Fruit fly (Drosophila melanogaster) whole organism, embryonic: ENCODE data around the gene Moe.

ENCODE experiments used
- Ada2b ChIP-seq: fragments of 200-800 bp; sonication (Bioruptor generic); IDR thresholded peaks from 2 replicates; pipeline ENCODE4 v1.3.6; 2022; ENCODE audit warnings: missing biosample characterization, missing genetic modification characterization
- Atf3 ChIP-seq: fragments of 200-800 bp; sonication (Bioruptor generic); optimal IDR thresholded peaks from 3 replicates; lab custom pipeline; 2016; ENCODE audit warnings: missing biosample characterization, missing genetic modification characterization
- Blimp-1 ChIP-seq: fragments of 200-800 bp; sonication (Bioruptor generic); optimal IDR thresholded peaks from 3 replicates; lab custom pipeline; 2018; ENCODE audit warnings: missing biosample characterization, missing genetic modification characterization, mild to moderate bottlenecking, moderate library complexity, missing genetic modification reagents
- CG11085 ChIP-seq: fragments of 200-800 bp; sonication (Bioruptor generic); IDR thresholded peaks from 2 replicates; pipeline ENCODE4 v1.3.6; 2022; ENCODE audit warnings: missing biosample characterization, missing genetic modification characterization
- CG11723 ChIP-seq: fragments of 200-800 bp; sonication (Bioruptor generic); optimal IDR thresholded peaks from 2 replicates; lab custom pipeline; 2017; ENCODE audit warnings: missing biosample characterization, mild to moderate bottlenecking, missing genetic modification characterization
- CG12744 ChIP-seq: fragments of 200-800 bp; sonication (Bioruptor generic); optimal IDR thresholded peaks from 2 replicates; lab custom pipeline; 2016; ENCODE audit warnings: missing biosample characterization, missing genetic modification characterization
- CG13287 ChIP-seq: fragments of 200-800 bp; sonication (Bioruptor generic); IDR thresholded peaks from 2 replicates; pipeline ENCODE4 v1.3.6; 2022; ENCODE audit warnings: missing biosample characterization, missing genetic modification characterization; ENCODE audit not compliant: partially characterized antibody
- CG13894 ChIP-seq: fragments of 200-800 bp; sonication (Bioruptor generic); optimal IDR thresholded peaks from 3 replicates; lab custom pipeline; 2018; ENCODE audit warnings: missing biosample characterization, mild to moderate bottlenecking, missing genetic modification characterization, moderate library complexity
- CG15269 ChIP-seq: fragments of 200-800 bp; sonication (Bioruptor generic); optimal IDR thresholded peaks from 2 replicates; lab custom pipeline; 2018; ENCODE audit warnings: missing biosample characterization, mild to moderate bottlenecking, missing genetic modification characterization, moderate library complexity
- CG1603 ChIP-seq: fragments of 200-800 bp; sonication (Bioruptor generic); optimal IDR thresholded peaks from 2 replicates; lab custom pipeline; 2019; ENCODE audit warnings: missing biosample characterization, mild to moderate bottlenecking, missing genetic modification characterization, moderate library complexity
- CG17186 ChIP-seq: fragments of 200-800 bp; sonication (Bioruptor generic); optimal IDR thresholded peaks from 3 replicates; lab custom pipeline; 2017; ENCODE audit warnings: missing biosample characterization, missing genetic modification reagents, missing genetic modification characterization
- CG17612 ChIP-seq: fragments of 200-800 bp; sonication (Bioruptor generic); IDR thresholded peaks from 2 replicates; pipeline ENCODE4 v1.3.6; 2022; ENCODE audit warnings: missing biosample characterization, missing genetic modification characterization
- CG17912 ChIP-seq: fragments of 200-800 bp; sonication (Bioruptor generic); optimal IDR thresholded peaks from 2 replicates; lab custom pipeline; 2018; ENCODE audit warnings: missing biosample characterization, mild to moderate bottlenecking, missing genetic modification characterization
- CG2120 ChIP-seq: fragments of 200-800 bp; sonication (Bioruptor generic); optimal IDR thresholded peaks from 3 replicates; lab custom pipeline; 2016; ENCODE audit warnings: missing biosample characterization, missing genetic modification characterization
- CG2712 ChIP-seq: fragments of 200-800 bp; optimal IDR thresholded peaks from 3 replicates; lab custom pipeline; 2019; ENCODE audit warnings: missing biosample characterization, mild to moderate bottlenecking, missing genetic modification characterization, moderate library complexity
- CG31441 ChIP-seq: fragments of 200-800 bp; sonication (Bioruptor generic); IDR thresholded peaks from 2 replicates; pipeline ENCODE4 v1.3.6; 2022; ENCODE audit warnings: missing biosample characterization, missing genetic modification characterization
- CG33213 ChIP-seq: fragments of 200-800 bp; sonication (Bioruptor generic); optimal IDR thresholded peaks from 3 replicates; lab custom pipeline; 2016; ENCODE audit warnings: missing biosample characterization, missing genetic modification characterization
- CG6689 ChIP-seq: fragments of 200-800 bp; sonication (Bioruptor generic); IDR thresholded peaks from 2 replicates; pipeline ENCODE4 v1.3.6; 2022; ENCODE audit warnings: missing biosample characterization, missing genetic modification characterization
- CG9215 ChIP-seq: fragments of 200-800 bp; sonication (Bioruptor generic); IDR thresholded peaks from 2 replicates; pipeline ENCODE4 v1.3.6; 2022; ENCODE audit warnings: missing biosample characterization, missing genetic modification characterization
- CG9437 ChIP-seq: fragments of 200-800 bp; sonication (Bioruptor generic); optimal IDR thresholded peaks from 2 replicates; lab custom pipeline; 2018; ENCODE audit warnings: missing biosample characterization, mild to moderate bottlenecking, missing genetic modification characterization
- CG9727 ChIP-seq: fragments of 200-800 bp; sonication (Bioruptor generic); optimal IDR thresholded peaks from 3 replicates; lab custom pipeline; 2017; ENCODE audit warnings: missing biosample characterization, mild to moderate bottlenecking, missing genetic modification characterization
- D ChIP-seq, 2 experiments: fragments of 200-800 bp in 1 of 2; fragments of >200 bp in 1 of 2; sonication (Bioruptor generic) in 1 of 2; optimal IDR thresholded peaks; 2 replicates in 1 of 2; 3 replicates in 1 of 2; lab custom pipeline; 2017; ENCODE audit warnings: mild to moderate bottlenecking in 1 of 2, missing biosample characterization in 1 of 2, missing genetic modification characterization in 1 of 2, missing genetic modification reagents in 1 of 2
- D19A ChIP-seq: fragments of 200-800 bp; optimal IDR thresholded peaks from 3 replicates; lab custom pipeline; 2019; ENCODE audit warnings: missing biosample characterization, mild to moderate bottlenecking, missing genetic modification characterization, moderate library complexity
- Drgx ChIP-seq: fragments of 200-800 bp; sonication (Bioruptor generic); IDR thresholded peaks from 2 replicates; pipeline ENCODE4 v1.3.6; 2022; ENCODE audit warnings: missing biosample characterization, missing genetic modification characterization
- Elba2 ChIP-seq: fragments of 200-800 bp; sonication (Bioruptor generic); optimal IDR thresholded peaks from 3 replicates; lab custom pipeline; 2016; ENCODE audit warnings: missing biosample characterization, missing genetic modification characterization
- Ets97D ChIP-seq: fragments of 200-800 bp; sonication (Bioruptor generic); optimal IDR thresholded peaks from 3 replicates; lab custom pipeline; 2016; ENCODE audit warnings: missing biosample characterization, missing genetic modification characterization
- H15 ChIP-seq: fragments of 200-800 bp; sonication (Bioruptor generic); IDR thresholded peaks from 3 replicates; pipeline ENCODE4 v1.3.6; 2022; ENCODE audit warnings: missing biosample characterization, missing genetic modification characterization
- Hand ChIP-seq: fragments of 200-800 bp; sonication (Bioruptor generic); optimal IDR thresholded peaks from 2 replicates; lab custom pipeline; 2017; ENCODE audit warnings: mild to moderate bottlenecking, missing biosample characterization, missing genetic modification reagents, missing genetic modification characterization
- Hr78 ChIP-seq, 2 experiments: fragments of 200-800 bp in 1 of 2; fragments of >200 bp in 1 of 2; sonication (Bioruptor generic) in 1 of 2; optimal IDR thresholded peaks; 2 replicates each; lab custom pipeline; 2017 to 2019; ENCODE audit warnings: missing biosample characterization in 2 of 2, missing genetic modification characterization in 2 of 2, mild to moderate bottlenecking in 1 of 2, moderate library complexity in 1 of 2
- Mad ChIP-seq: fragments of 200-800 bp; sonication (Bioruptor generic); optimal IDR thresholded peaks from 2 replicates; lab custom pipeline; 2016; ENCODE audit warnings: missing biosample characterization, missing genetic modification characterization
- Optix ChIP-seq: fragments of 200-800 bp; sonication (Bioruptor generic); IDR thresholded peaks from 3 replicates; pipeline ENCODE4 v1.3.6; 2022; ENCODE audit warnings: missing biosample characterization, missing genetic modification characterization
- Poxn ChIP-seq: fragments of 200-800 bp; sonication (Bioruptor generic); IDR thresholded peaks from 2 replicates; pipeline ENCODE4 v1.3.6; 2022; ENCODE audit warnings: missing biosample characterization, missing genetic modification characterization
- Scr ChIP-seq: fragments of 200-800 bp; sonication (Bioruptor generic); IDR thresholded peaks from 2 replicates; pipeline ENCODE4 v1.3.6; 2022; ENCODE audit warnings: missing biosample characterization, missing genetic modification characterization; ENCODE audit not compliant: partially characterized antibody
- Taf1 ChIP-seq: fragments of 200-800 bp; sonication (Bioruptor generic); IDR thresholded peaks from 2 replicates; pipeline ENCODE4 v1.3.6; 2022; ENCODE audit warnings: missing biosample characterization, missing genetic modification characterization
- abd-A ChIP-seq: fragments of 200-800 bp; sonication (Bioruptor generic); optimal IDR thresholded peaks from 3 replicates; lab custom pipeline; 2019; ENCODE audit warnings: missing biosample characterization, mild to moderate bottlenecking, missing genetic modification characterization, moderate library complexity
- al ChIP-seq: fragments of 200-800 bp; sonication (Bioruptor generic); IDR thresholded peaks from 2 replicates; pipeline ENCODE4 v1.3.6; 2022; ENCODE audit warnings: missing biosample characterization, missing genetic modification characterization
- cg ChIP-seq: fragments of 200-800 bp; sonication (Bioruptor generic); optimal IDR thresholded peaks from 3 replicates; lab custom pipeline; 2019; ENCODE audit warnings: missing biosample characterization, mild to moderate bottlenecking, missing genetic modification characterization, moderate library complexity
- dpn ChIP-seq, 2 experiments: fragments of 200-800 bp; sonication (Bioruptor generic); optimal IDR thresholded peaks; 3 replicates each; lab custom pipeline; 2016; ENCODE audit warnings: missing biosample characterization in 2 of 2, missing genetic modification characterization in 2 of 2
- dysf ChIP-seq: fragments of 200-800 bp; sonication (Bioruptor generic); IDR thresholded peaks from 3 replicates; pipeline ENCODE4 v1.3.6; 2022; ENCODE audit warnings: missing biosample characterization, missing genetic modification characterization
- fru ChIP-seq: fragments of >200 bp; optimal IDR thresholded peaks from 2 replicates; lab custom pipeline; 2017
- klu ChIP-seq: fragments of 200-800 bp; sonication (Bioruptor generic); IDR thresholded peaks from 2 replicates; pipeline ENCODE4 v1.3.6; 2022; ENCODE audit warnings: missing biosample characterization, missing genetic modification characterization
- lab ChIP-seq: fragments of 200-800 bp; sonication (Bioruptor generic); optimal IDR thresholded peaks from 3 replicates; lab custom pipeline; 2017; ENCODE audit warnings: missing biosample characterization, missing genetic modification characterization, mild to moderate bottlenecking, moderate library complexity, missing genetic modification reagents
- lmd ChIP-seq: fragments of 200-800 bp; sonication (Bioruptor generic); IDR thresholded peaks from 2 replicates; pipeline ENCODE4 v1.3.6; 2022; ENCODE audit warnings: missing biosample characterization, missing genetic modification characterization
- nmo ChIP-seq: fragments of 200-800 bp; sonication (Bioruptor generic); optimal IDR thresholded peaks from 2 replicates; lab custom pipeline; 2018; ENCODE audit warnings: missing biosample characterization, mild to moderate bottlenecking, missing genetic modification characterization, moderate library complexity
- pho ChIP-seq: fragments of 200-800 bp; sonication (Bioruptor generic); optimal IDR thresholded peaks from 2 replicates; lab custom pipeline; 2016; ENCODE audit warnings: missing biosample characterization, missing genetic modification characterization
- sd ChIP-seq: fragments of 200-800 bp; sonication (Bioruptor generic); optimal IDR thresholded peaks from 3 replicates; lab custom pipeline; 2018; ENCODE audit warnings: missing biosample characterization, mild to moderate bottlenecking, missing genetic modification characterization, moderate library complexity
- tin ChIP-seq: fragments of 200-800 bp; sonication (Bioruptor generic); optimal IDR thresholded peaks from 3 replicates; lab custom pipeline; 2016; ENCODE audit warnings: missing biosample characterization, missing genetic modification characterization
- twi ChIP-seq: fragments of 200-800 bp; optimal IDR thresholded peaks from 2 replicates; lab custom pipeline; 2019; ENCODE audit warnings: missing biosample characterization, mild to moderate bottlenecking, missing genetic modification characterization, moderate library complexity
- zfh2 ChIP-seq: fragments of 200-800 bp; sonication (Bioruptor generic); optimal IDR thresholded peaks from 2 replicates; lab custom pipeline; 2016; ENCODE audit warnings: missing biosample characterization, missing genetic modification characterization

Gene Moe

dm6 chrX:8906805-8907546, 8.8 kb upstream of the Moe start, which contains the start of gene rdgA (continued):
- TF ChIP-seq Scr (GFP tag; lab: Robert Waterston, UW) (peak; percentile 51), CG17186 (GFP tag; lab: Kevin White, UChicago) (no peak), tin (peak; percentile 8), Taf1 (GFP tag; lab: Robert Waterston, UW) (0 out of 2 replicates have a peak, but pooled peaks have one; percentile 12), D (optimal IDR thresholded peaks at IDR 0.05; lab: Kevin White, UChicago) (no peak), D (GFP tag; optimal IDR thresholded peaks at IDR 0.05; lab: Kevin White, UChicago) (no peak), CG11723 (GFP tag; lab: Kevin White, UChicago) (no peak), CG33213 (GFP tag; lab: Kevin White, UChicago) (no peak), CG1603 (peak; percentile 52), abd-A (tag; lab: Kevin White, UChicago) (no peak), Poxn (GFP tag; lab: Robert Waterston, UW) (no peak), Mad (GFP tag; lab: Kevin White, UChicago) (no peak), CG11085 (peak; percentile 50; the same call in 1 of the 2 replicates), CG17912 (GFP tag; lab: Kevin White, UChicago) (no peak), Ets97D (peak; percentile 17), CG17612 (GFP tag; lab: Robert Waterston, UW) (no peak), sd (tag; lab: Kevin White, UChicago) (no peak), CG9437 (GFP tag; lab: Kevin White, UChicago) (no peak), al (GFP tag; lab: Robert Waterston, UW) (peak; percentile 35), Drgx (GFP tag; lab: Robert Waterston, UW) (peak; percentile 16; the same call in 1 of the 2 replicates), twi (tag; lab: Kevin White, UChicago) (no peak), Hr78 (GFP tag; optimal IDR thresholded peaks at IDR 0.05; lab: Kevin White, UChicago) (no peak), dysf (GFP tag; lab: Robert Waterston, UW) (no peak), klu (peak; percentile 47; the same call in 1 of the 2 replicates), CG31441 (GFP tag; lab: Robert Waterston, UW) (no peak), CG12744 (GFP tag; lab: Kevin White, UChicago) (no peak), Blimp-1 (GFP tag; lab: Kevin White, UChicago) (no peak), Hand (no peak), cg (no peak), D19A (no peak), CG9727 (no peak), Optix (no peak), nmo (GFP tag; lab: Kevin White, UChicago) (peak; percentile 11), lmd (GFP tag; lab: Robert Waterston, UW) (peak; percentile 46; the same call in 1 of the 2 replicates), CG6689 (GFP tag; lab: Robert Waterston, UW) (peak; percentile 31; the same call in 1 of the 2 replicates), Elba2 (GFP tag; lab: Kevin White, UChicago) (peak; percentile 39), zfh2 (peak; percentile 54), Atf3 (GFP tag; lab: Kevin White, UChicago) (no peak), H15 (GFP tag; lab: Robert Waterston, UW) (peak; percentile 19; the same call in 1 of the 3 replicates), pho (GFP tag; lab: Kevin White, UChicago) (no peak), CG2712 (tag; lab: Kevin White, UChicago) (no peak), CG13287 (GFP tag; lab: Robert Waterston, UW) (peak; percentile 52), CG9215 (GFP tag; lab: Robert Waterston, UW) (peak; percentile 41; the same call in 1 of the 2 replicates), CG2120 (GFP tag; lab: Kevin White, UChicago) (peak; percentile 46), fru (lab: Kevin White, UChicago) (no peak), dpn (GFP tag; optimal IDR thresholded peaks at IDR 0.05; lab: Kevin White, UChicago) (peak in 1 of 2 experiments; percentile 30), CG13894 (tag; lab: Kevin White, UChicago) (peak; percentile 2), lab (GFP tag; lab: Kevin White, UChicago) (no peak), Ada2b (GFP tag; lab: Robert Waterston, UW) (peak; percentile 34; the same call in 1 of the 2 replicates), CG15269 (peak; percentile 39)
